Worm (Caenorhabditis elegans) whole organism, L4/young adult: Measurements from ENCODE around the gene pqn-18.

Experiments used
- W03F9.2 ChIP-seq: fragments of 150-350 bp; optimal IDR thresholded peaks from 2 replicates; lab custom pipeline; 2014; ENCODE audit warnings: missing biosample characterization, missing genetic modification characterization
- dao-5 ChIP-seq: sonication (generic microtip); optimal IDR thresholded peaks from 2 replicates; lab custom pipeline; 2016; ENCODE audit warnings: missing genotype, missing genetic modification characterization, moderate library complexity, missing compliant biosample characterization
- him-1 ChIP-seq: sonication (generic microtip); optimal IDR thresholded peaks from 2 replicates; lab custom pipeline; 2016; ENCODE audit warnings: missing genotype, missing genetic modification reagents, missing genetic modification characterization, missing compliant biosample characterization

ce11 chrX:12874798-12875342 is 32.8 kb upstream of the pqn-18 start:
- TF ChIP-seq him-1 (tag; lab: Kevin White, UChicago) (no peak), W03F9.2 (tag; lab: Kevin White, UChicago) (no peak), dao-5 (tag; lab: Kevin White, UChicago) (no peak)
